Fruit fly (Drosophila melanogaster) whole organism, adult: ENCODE measurements around the gene CG43630.

Source experiments
- CG11617 ChIP-seq: fragments of 200-800 bp; sonication (Bioruptor generic); optimal IDR thresholded peaks from 2 replicates; lab custom pipeline; 2017; ENCODE audit warnings: mild to moderate bottlenecking, missing biosample characterization, missing genetic modification reagents, missing genetic modification characterization
- CG12768 ChIP-seq: fragments of 200-800 bp; sonication (Bioruptor generic); optimal IDR thresholded peaks from 2 replicates; lab custom pipeline; 2017; ENCODE audit warnings: missing biosample characterization, missing genetic modification characterization, mild to moderate bottlenecking, moderate library complexity, missing genetic modification reagents
- CG14711 ChIP-seq: fragments of 200-800 bp; sonication (Bioruptor generic); optimal IDR thresholded peaks from 2 replicates; lab custom pipeline; 2018; ENCODE audit warnings: missing biosample characterization, mild to moderate bottlenecking, missing genetic modification characterization, moderate library complexity
- CG1620 ChIP-seq: fragments of 200-800 bp; sonication (Bioruptor generic); optimal IDR thresholded peaks from 2 replicates; lab custom pipeline; 2016; ENCODE audit warnings: missing biosample characterization, missing genetic modification characterization
- CG33017 ChIP-seq: fragments of 200-800 bp; sonication (Bioruptor generic); optimal IDR thresholded peaks from 2 replicates; lab custom pipeline; 2018; ENCODE audit warnings: missing biosample characterization, mild to moderate bottlenecking, missing genetic modification characterization, moderate library complexity
- CG5204 ChIP-seq: fragments of 200-800 bp; sonication (Bioruptor generic); optimal IDR thresholded peaks from 2 replicates; lab custom pipeline; 2016; ENCODE audit warnings: missing biosample characterization, missing genetic modification characterization
- CG7045 ChIP-seq: fragments of 200-800 bp; sonication (Bioruptor generic); optimal IDR thresholded peaks from 2 replicates; lab custom pipeline; 2017; ENCODE audit warnings: missing biosample characterization, mild to moderate bottlenecking, missing genetic modification characterization
- CG7101 ChIP-seq: fragments of 200-800 bp; sonication (Bioruptor generic); optimal IDR thresholded peaks from 2 replicates; lab custom pipeline; 2018; ENCODE audit warnings: missing biosample characterization, mild to moderate bottlenecking, missing genetic modification characterization, moderate library complexity
- Clk ChIP-seq: fragments of 200-800 bp; sonication (Bioruptor generic); optimal IDR thresholded peaks from 2 replicates; lab custom pipeline; 2017; ENCODE audit warnings: missing biosample characterization, missing genetic modification characterization
- Crg-1 ChIP-seq: fragments of 200-800 bp; sonication (Bioruptor generic); optimal IDR thresholded peaks from 2 replicates; lab custom pipeline; 2016; ENCODE audit warnings: missing biosample characterization, missing genetic modification characterization
- Hr96 ChIP-seq: fragments of 200-800 bp; sonication (Bioruptor generic); optimal IDR thresholded peaks from 2 replicates; lab custom pipeline; 2016; ENCODE audit warnings: missing biosample characterization, missing genetic modification characterization
- Mnt ChIP-seq: fragments of 200-800 bp; sonication (Bioruptor generic); optimal IDR thresholded peaks from 2 replicates; lab custom pipeline; 2016; ENCODE audit warnings: missing biosample characterization, mild to moderate bottlenecking, missing genetic modification characterization
- bab1 ChIP-seq: fragments of 200-800 bp; sonication (Bioruptor generic); optimal IDR thresholded peaks from 3 replicates; lab custom pipeline; 2019; ENCODE audit warnings: missing biosample characterization, mild to moderate bottlenecking, missing genetic modification characterization, moderate library complexity
- cic ChIP-seq: fragments of 200-800 bp; sonication (Bioruptor generic); optimal IDR thresholded peaks from 2 replicates; lab custom pipeline; 2017; ENCODE audit warnings: missing biosample characterization, mild to moderate bottlenecking, missing genetic modification characterization, moderate library complexity
- cnc ChIP-seq, 2 experiments: fragments of >200 bp; optimal IDR thresholded peaks; 2 replicates each; lab custom pipeline; 2017
- kay ChIP-seq: fragments of 200-800 bp; sonication (Bioruptor generic); peaks from one replicate; lab custom pipeline; 2016; ENCODE audit warnings: missing biosample characterization, missing genetic modification characterization, borderline replicate concordance
- ovo ChIP-seq: fragments of 200-800 bp; sonication (Bioruptor generic); optimal IDR thresholded peaks from 2 replicates; lab custom pipeline; 2016; ENCODE audit warnings: missing biosample characterization, missing genetic modification characterization
- pad ChIP-seq: fragments of 200-800 bp; sonication (Bioruptor generic); optimal IDR thresholded peaks from 3 replicates; lab custom pipeline; 2017; ENCODE audit warnings: missing biosample characterization, missing genetic modification characterization, mild to moderate bottlenecking, moderate library complexity, missing genetic modification reagents
- tj ChIP-seq: fragments of 200-800 bp; sonication (Bioruptor generic); optimal IDR thresholded peaks from 3 replicates; lab custom pipeline; 2017; ENCODE audit warnings: missing biosample characterization, mild to moderate bottlenecking, missing genetic modification characterization, moderate library complexity
- toe ChIP-seq: fragments of 200-800 bp; sonication (Bioruptor generic); optimal IDR thresholded peaks from 2 replicates; lab custom pipeline; 2016; ENCODE audit warnings: missing biosample characterization, missing genetic modification characterization

CG43630 gene

dm6 chr3R:12676160-12676559, at the start of gene CG43630:
TSS of gene CG43630 (minus strand) at chr3R:12676260.
- peak; percentile 64 for TF ChIP-seq CG12768 (GFP tag; lab: Kevin White, UChicago)
- TF ChIP-seq CG14711: peak; percentile 6
- no peak for TF ChIP-seq CG7045 (GFP tag; lab: Kevin White, UChicago)
- no peak for TF ChIP-seq Clk (GFP tag; lab: Kevin White, UChicago)
- TF ChIP-seq toe (GFP tag; lab: Kevin White, UChicago): no peak
- no peak for TF ChIP-seq Crg-1 (GFP tag; lab: Kevin White, UChicago)
- TF ChIP-seq CG33017 (tag; lab: Kevin White, UChicago): peak; percentile 46

- TF ChIP-seq CG7101 (peak; percentile 30), tj (GFP tag; lab: Kevin White, UChicago) (no peak), ovo (GFP tag; lab: Kevin White, UChicago) (peak; percentile 63), cic (GFP tag; lab: Kevin White, UChicago) (no peak), kay (peak; percentile 3), CG1620 (peak; percentile 6), Crg-1 (GFP tag; lab: Kevin White, UChicago) (peak; percentile 11), CG5204 (no peak), cnc (optimal IDR thresholded peaks at IDR 0.05; lab: Kevin White, UChicago) (no peak), bab1 (GFP tag; lab: Kevin White, UChicago) (peak; percentile 31)
These were observed 47.7 kb upstream of the CG43630 start for dm6 chr3R:12723759-12724158.

dm6 chr3R:12722392-12722914, 46.4 kb upstream of the CG43630 start, which contains the start of gene Men:
TSS of gene Men (minus strand) at chr3R:12722442.
- TF ChIP-seq cic (GFP tag; lab: Kevin White, UChicago): no peak
- TF ChIP-seq Hr96: no peak
- TF ChIP-seq CG7045 (GFP tag; lab: Kevin White, UChicago): peak; percentile 31
- no peak for TF ChIP-seq CG12768 (GFP tag; lab: Kevin White, UChicago)
- no peak for TF ChIP-seq Clk (GFP tag; lab: Kevin White, UChicago)
- no peak for TF ChIP-seq pad (GFP tag; lab: Kevin White, UChicago)
- no peak for TF ChIP-seq CG11617 (GFP tag; lab: Kevin White, UChicago)
- TF ChIP-seq Crg-1 (GFP tag; lab: Kevin White, UChicago): no peak
- TF ChIP-seq bab1 (GFP tag; lab: Kevin White, UChicago): peak; percentile 45
- TF ChIP-seq CG5204: peak; percentile 22
- peak; percentile 19 for TF ChIP-seq CG14711
- no peak for TF ChIP-seq CG1620
- no peak for TF ChIP-seq cnc (optimal IDR thresholded peaks at IDR 0.05; lab: Kevin White, UChicago)
- TF ChIP-seq kay: no peak
- TF ChIP-seq CG7101: peak; percentile 59
- TF ChIP-seq toe (GFP tag; lab: Kevin White, UChicago): no peak
- TF ChIP-seq ovo (GFP tag; lab: Kevin White, UChicago): no peak
- TF ChIP-seq tj (GFP tag; lab: Kevin White, UChicago): peak; percentile 31
- TF ChIP-seq Mnt: no peak
- TF ChIP-seq CG33017 (tag; lab: Kevin White, UChicago): no peak

- TF ChIP-seq Hr96 (peak; percentile 14), cic (GFP tag; lab: Kevin White, UChicago) (peak; percentile 70), CG7045 (GFP tag; lab: Kevin White, UChicago) (no peak), tj (GFP tag; lab: Kevin White, UChicago) (no peak), CG7101 (no peak), CG12768 (GFP tag; lab: Kevin White, UChicago) (no peak), toe (GFP tag; lab: Kevin White, UChicago) (no peak), CG1620 (no peak), CG14711 (no peak), CG5204 (peak; percentile 23), Mnt (peak; percentile 26), CG11617 (GFP tag; lab: Kevin White, UChicago) (no peak), Crg-1 (GFP tag; lab: Kevin White, UChicago) (no peak), bab1 (GFP tag; lab: Kevin White, UChicago) (no peak), kay (peak; percentile 94), cnc (optimal IDR thresholded peaks at IDR 0.05; lab: Kevin White, UChicago) (no peak)
These were observed 44.5 kb upstream of the CG43630 start for dm6 chr3R:12720344-12721200.

- peak; percentile 5 for TF ChIP-seq pad (GFP tag; lab: Kevin White, UChicago)
- TF ChIP-seq CG7045 (GFP tag; lab: Kevin White, UChicago): peak; percentile 4
- TF ChIP-seq CG33017 (tag; lab: Kevin White, UChicago): peak; percentile 71
- no peak for TF ChIP-seq Clk (GFP tag; lab: Kevin White, UChicago)
- TF ChIP-seq CG14711: peak; percentile 48
- TF ChIP-seq cic (GFP tag; lab: Kevin White, UChicago): peak; percentile 86
- TF ChIP-seq CG5204: no peak
- peak; percentile 65 for TF ChIP-seq Crg-1 (GFP tag; lab: Kevin White, UChicago)
- TF ChIP-seq CG1620: peak; percentile 11
- TF ChIP-seq cnc (optimal IDR thresholded peaks at IDR 0.05; lab: Kevin White, UChicago): no peak
- TF ChIP-seq CG11617 (GFP tag; lab: Kevin White, UChicago): no peak
- TF ChIP-seq ovo (GFP tag; lab: Kevin White, UChicago): peak; percentile 43
- TF ChIP-seq CG7101: peak; percentile 53
- TF ChIP-seq Hr96: peak; percentile 29
- peak; percentile 57 for TF ChIP-seq Mnt
- peak; percentile 21 for TF ChIP-seq toe (GFP tag; lab: Kevin White, UChicago)
- peak; percentile 92 for TF ChIP-seq kay
- peak; percentile 63 for TF ChIP-seq CG12768 (GFP tag; lab: Kevin White, UChicago)
- TF ChIP-seq bab1 (GFP tag; lab: Kevin White, UChicago): peak; percentile 48
- peak; percentile 54 for TF ChIP-seq tj (GFP tag; lab: Kevin White, UChicago)
These were observed 43.7 kb upstream of the CG43630 start for dm6 chr3R:12719627-12720343.
